Worm (Caenorhabditis elegans) whole organism, midembryonic: ENCODE data around the gene smex-1.
A peak's percentile ranks its signal among the peaks of the same experiment; 100 is the strongest.

Experiments used
- flt-1 ChIP-seq: fragments of 200-800 bp; sonication (Bioruptor generic); IDR thresholded peaks from 2 replicates; pipeline ENCODE4 v1.3.6; 2022; ENCODE audit warnings: missing genetic modification characterization, missing compliant biosample characterization
- klf-2 ChIP-seq: fragments of 200-800 bp; sonication (Bioruptor generic); conservative IDR thresholded peaks from 2 replicates; pipeline ENCODE4 v1.3.6; 2022; ENCODE audit warnings: missing genetic modification reagents, missing genetic modification characterization, missing compliant biosample characterization
- ztf-29 ChIP-seq: fragments of 200-800 bp; sonication (Bioruptor generic); IDR thresholded peaks from 2 replicates; pipeline ENCODE4 v1.3.6; 2022; ENCODE audit warnings: missing genetic modification reagents, missing genetic modification characterization, missing compliant biosample characterization

DNA sequence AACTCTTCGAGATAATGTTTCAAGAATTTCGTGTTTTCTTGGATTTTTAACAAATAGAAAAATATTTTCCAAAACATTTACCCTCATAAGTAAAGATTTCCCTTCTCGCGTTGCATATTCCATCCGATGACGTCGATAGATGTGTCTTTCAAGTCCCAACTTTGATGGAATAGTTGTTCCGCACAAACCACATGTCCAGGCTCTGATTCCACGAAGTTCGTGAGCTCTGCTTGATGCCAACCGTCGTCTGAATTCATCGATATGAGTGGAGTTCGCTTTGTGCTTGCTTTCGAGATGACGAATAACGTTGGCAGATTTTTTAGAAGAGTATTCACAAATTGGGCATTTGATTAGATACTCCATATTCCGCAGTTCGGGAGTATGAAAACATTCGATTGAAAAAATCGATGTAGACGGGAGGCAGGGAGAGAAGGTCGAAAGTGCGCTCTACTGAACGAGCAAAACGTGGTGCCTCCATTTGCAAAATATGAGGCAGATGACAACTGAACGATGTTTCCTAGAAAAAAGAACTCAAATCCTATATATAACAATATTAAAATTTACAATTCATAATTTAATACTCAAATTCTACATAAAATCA lies 5.3 kb upstream of the smex-1 start, which contains the start of gene W02D7.6:
- 0 out of 2 replicates have a peak, but pooled peaks have one; percentile 40 for TF ChIP-seq flt-1 (GFP tag; lab: Robert Waterston, UW)
- TF ChIP-seq klf-2 (GFP tag; lab: Robert Waterston, UW): no peak
- TF ChIP-seq ztf-29 (GFP tag; lab: Robert Waterston, UW): no peak
